Fruit fly (Drosophila melanogaster) Kc167 (cell line): ENCODE results near the gene Grip91.

Experiments
- Myc ChIP-seq: fragments of >200 bp; optimal IDR thresholded peaks from 2 replicates; lab custom pipeline; 2017; ENCODE audit warnings: missing external identifiers
- Sin3A ChIP-seq: fragments of >200 bp; optimal IDR thresholded peaks from 2 replicates; lab custom pipeline; 2018; ENCODE audit warnings: missing external identifiers
- h ChIP-seq: fragments of >200 bp; optimal IDR thresholded peaks from 3 replicates; lab custom pipeline; 2018; ENCODE audit warnings: missing external identifiers
- insv ChIP-seq: fragments of >200 bp; optimal IDR thresholded peaks from 3 replicates; lab custom pipeline; 2018; ENCODE audit warnings: missing external identifiers
- psq ChIP-seq: fragments of >200 bp; optimal IDR thresholded peaks from 2 replicates; lab custom pipeline; 2017; ENCODE audit warnings: missing external identifiers
- ttk ChIP-seq: sonication (Bioruptor generic); optimal IDR thresholded peaks from 2 replicates; lab custom pipeline; 2017; ENCODE audit warnings: missing external identifiers

- no peak for TF ChIP-seq Myc (lab: Kevin White, UChicago)
- TF ChIP-seq h (lab: Kevin White, UChicago): no peak
- TF ChIP-seq insv (lab: Kevin White, UChicago): no peak
- no peak for TF ChIP-seq psq (lab: Kevin White, UChicago)
- no peak for TF ChIP-seq Sin3A (lab: Kevin White, UChicago)
- TF ChIP-seq ttk (lab: Kevin White, UChicago): no peak
These were observed 3.4 kb upstream of the Grip91 start for dm6 chrX:13747635-13748467.
